Worm (Caenorhabditis elegans) whole organism, early embryonic: ENCODE data around the gene C06E4.8.

Experiments used
- B0310.2 ChIP-seq: sonication (generic microtip); optimal IDR thresholded peaks from 2 replicates; lab custom pipeline; 2016; ENCODE audit warnings: mild to moderate bottlenecking, missing genetic modification characterization, missing compliant biosample characterization
- F13C5.2 ChIP-seq: sonication (generic microtip); optimal IDR thresholded peaks from 2 replicates; lab custom pipeline; 2017; ENCODE audit warnings: mild to moderate bottlenecking, missing genetic modification characterization, inconsistent platforms, missing compliant biosample characterization
- aly-1 ChIP-seq: sonication (generic microtip); optimal IDR thresholded peaks from 2 replicates; lab custom pipeline; 2016; ENCODE audit warnings: missing genetic modification characterization, missing compliant biosample characterization
- ama-1 ChIP-seq: fragments of 150-350 bp; optimal IDR thresholded peaks from 2 replicates; lab custom pipeline; 2014
- ceh-13 ChIP-seq: fragments of 200-800 bp; sonication (Bioruptor generic); optimal IDR thresholded peaks from 2 replicates; lab custom pipeline; 2018; ENCODE audit warnings: mild to moderate bottlenecking, missing genetic modification characterization, missing compliant biosample characterization
- ceh-36 ChIP-seq: sonication (generic microtip); optimal IDR thresholded peaks from 2 replicates; lab custom pipeline; 2016; ENCODE audit warnings: missing genetic modification characterization, inconsistent platforms, missing compliant biosample characterization
- ets-7 ChIP-seq: sonication (generic microtip); optimal IDR thresholded peaks from 2 replicates; lab custom pipeline; 2016; ENCODE audit warnings: missing genotype, missing genetic modification characterization, missing compliant biosample characterization
- flt-1 ChIP-seq: fragments of 200-800 bp; sonication (Bioruptor generic); IDR thresholded peaks from 2 replicates; pipeline ENCODE4 v1.3.6; 2022; ENCODE audit warnings: missing genetic modification characterization, missing compliant biosample characterization
- hmbx-1 ChIP-seq: sonication (generic microtip); optimal IDR thresholded peaks from 2 replicates; lab custom pipeline; 2016; ENCODE audit warnings: mild to moderate bottlenecking, missing genetic modification characterization, missing compliant biosample characterization
- hmg-4 ChIP-seq: fragments of 200-800 bp; sonication (Bioruptor generic); optimal IDR thresholded peaks from 2 replicates; lab custom pipeline; 2018; ENCODE audit warnings: mild to moderate bottlenecking, missing genetic modification characterization, missing compliant biosample characterization
- hnd-1 ChIP-seq: sonication (generic microtip); optimal IDR thresholded peaks from 2 replicates; lab custom pipeline; 2016; ENCODE audit warnings: missing genetic modification characterization, missing compliant biosample characterization
- sea-1 ChIP-seq: fragments of 200-800 bp; sonication (Bioruptor generic); conservative IDR thresholded peaks from 2 replicates; pipeline ENCODE4 v1.3.6; 2022; ENCODE audit warnings: missing genetic modification characterization, missing compliant biosample characterization
- tbx-37 ChIP-seq: fragments of 200-800 bp; sonication (Bioruptor generic); conservative IDR thresholded peaks from 2 replicates; pipeline ENCODE4 v1.3.6; 2022; ENCODE audit warnings: missing genetic modification reagents, missing genetic modification characterization, missing compliant biosample characterization

DNA sequence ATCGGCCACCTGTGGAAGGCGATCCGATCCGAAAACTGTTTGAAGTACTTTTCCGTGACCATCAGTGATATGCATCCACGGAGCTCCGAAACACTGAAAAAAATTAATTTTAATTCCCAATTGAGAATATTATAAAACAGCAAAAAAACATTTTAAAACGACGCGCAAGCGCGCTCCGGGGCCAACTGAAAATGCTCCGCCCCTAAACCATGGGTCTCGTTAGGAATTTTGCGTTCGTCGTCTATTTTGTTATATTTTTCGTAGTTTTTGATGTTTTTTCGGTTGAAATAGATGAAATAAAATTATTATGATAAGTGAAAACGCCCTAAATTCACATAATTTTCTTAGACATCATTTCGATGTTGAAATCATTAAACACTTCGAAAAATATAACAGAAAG is 45.1 kb downstream of the C06E4.8 start:
- no peak for TF ChIP-seq aly-1 (tag; lab: Kevin White, UChicago)
- TF ChIP-seq tbx-37 (GFP tag; lab: Robert Waterston, UW) = no peak
- no peak for TF ChIP-seq ets-7 (tag; lab: Kevin White, UChicago)
- TF ChIP-seq ceh-36 = no peak
- TF ChIP-seq ama-1 (lab: Kevin White, UChicago) = no peak
- TF ChIP-seq B0310.2 (tag; lab: Kevin White, UChicago) = no peak
- no peak for TF ChIP-seq sea-1 (GFP tag; lab: Robert Waterston, UW)
- no peak for TF ChIP-seq flt-1 (GFP tag; lab: Robert Waterston, UW)
- TF ChIP-seq F13C5.2 (tag; lab: Kevin White, UChicago) = no peak
- TF ChIP-seq hmbx-1 (tag; lab: Kevin White, UChicago) = no peak
- TF ChIP-seq hmg-4 (GFP tag; lab: Kevin White, UChicago) = no peak
- no peak for TF ChIP-seq hnd-1
- TF ChIP-seq ceh-13 (GFP tag; lab: Kevin White, UChicago) = no peak
